Worm (Caenorhabditis elegans): ENCODE data around the gene F28C1.1.

F28C1.1 gene

DNA sequence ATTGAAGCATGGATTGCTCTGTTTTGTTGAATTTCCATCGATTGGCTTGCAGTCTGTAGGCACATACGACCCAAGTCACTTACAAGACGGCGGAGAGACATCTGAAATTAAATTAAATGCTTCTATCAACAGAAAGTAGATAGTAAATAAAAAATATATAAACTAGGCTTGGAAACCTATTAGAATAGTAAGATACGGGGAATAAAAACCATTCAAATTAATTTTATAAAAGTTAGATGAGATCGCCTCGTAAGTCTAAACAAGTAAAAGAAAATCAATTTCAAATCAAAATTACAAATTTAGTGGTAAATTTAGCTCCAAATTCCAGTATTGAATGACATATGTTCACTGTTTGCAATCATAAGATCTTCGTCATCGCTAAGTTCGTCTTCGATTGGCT, 43.9 kb downstream of the F28C1.1 start, which contains the start of gene mrps-11:
TSS of gene mrps-11 (minus strand) at position 101 of the 400 bp plus-strand sequence.
- TF ChIP-seq nhr-28 (tag; optimal IDR thresholded peaks at IDR 0.05) (no peak), aha-1 (tag; optimal IDR thresholded peaks at IDR 0.05) (no peak), fos-1 (tag; optimal IDR thresholded peaks at IDR 0.05) (no peak), vab-15 (tag; optimal IDR thresholded peaks at IDR 0.05) (no peak), blmp-1 (tag; optimal IDR thresholded peaks at IDR 0.05) (no peak), aly-2 (tag; optimal IDR thresholded peaks at IDR 0.05) (no peak), fkh-8 (tag; optimal IDR thresholded peaks at IDR 0.05) (no peak), nhr-47 (tag; optimal IDR thresholded peaks at IDR 0.05) (no peak), swsn-7 (tag; optimal IDR thresholded peaks at IDR 0.05) (no peak), egl-27 (tag; optimal IDR thresholded peaks at IDR 0.05) (no peak), sox-4 (tag; optimal IDR thresholded peaks at IDR 0.05) (no peak), unc-62 (GFP tag; optimal IDR thresholded peaks at IDR 0.05) (no peak)

DNA sequence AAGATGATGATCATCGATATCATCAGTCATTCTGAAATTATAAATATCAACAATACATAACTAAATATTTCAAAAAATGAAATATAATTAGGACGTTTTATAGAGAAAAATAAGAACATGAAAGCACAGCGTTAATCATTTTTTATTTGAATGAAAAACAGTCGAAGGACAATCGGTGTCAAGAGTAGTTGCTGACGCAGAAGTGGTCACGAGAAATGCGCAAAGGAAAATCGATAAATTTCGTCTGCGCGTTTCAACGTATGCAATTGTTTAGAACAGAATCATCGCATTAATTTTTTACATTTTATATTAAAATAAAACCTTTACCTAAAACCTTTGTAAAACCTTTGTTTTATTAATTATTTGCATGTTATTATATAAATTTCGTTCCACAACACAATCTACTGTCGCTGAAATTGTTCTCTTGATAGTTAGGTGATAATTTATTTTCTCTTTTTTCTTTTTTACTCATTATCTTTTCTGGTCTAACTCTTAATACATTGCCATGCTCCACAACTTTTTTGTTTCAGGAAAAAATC, 47.2 kb downstream of the F28C1.1 start, which contains the start of the genes W04D2.4 and rbm-25:
TSS of gene W04D2.4 (minus strand) at position 31 of the 539 bp plus-strand sequence.
TSS of gene rbm-25 (plus strand) at position 489 of the 539 bp plus-strand sequence.
- TF ChIP-seq aha-1 (tag; optimal IDR thresholded peaks at IDR 0.05) (peak; percentile 23), ceh-63 (GFP tag; optimal IDR thresholded peaks at IDR 0.05) (no peak), egl-27 (tag; optimal IDR thresholded peaks at IDR 0.05) (no peak), ets-5 (GFP tag; IDR thresholded peaks at IDR 0.05) (no peak), mef-2 (tag; optimal IDR thresholded peaks at IDR 0.05) (no peak), pag-3 (tag; optimal IDR thresholded peaks at IDR 0.05; ENCODE audit: borderline replicate concordance, insufficient read depth) (no peak), nhr-47 (tag; optimal IDR thresholded peaks at IDR 0.05) (peak; percentile 92), hlh-17 (GFP tag; optimal IDR thresholded peaks at IDR 0.05; ENCODE audit: borderline replicate concordance) (no peak), efl-3 (GFP tag; optimal IDR thresholded peaks at IDR 0.05) (no peak), ceh-8 (GFP tag; optimal IDR thresholded peaks at IDR 0.05) (peak; percentile 32), xbp-1 (tag; optimal IDR thresholded peaks at IDR 0.05) (peak; percentile 85), Y116A8C.19 (tag; optimal IDR thresholded peaks at IDR 0.05; ENCODE audit: borderline replicate concordance) (no peak), alr-1 (tag; optimal IDR thresholded peaks at IDR 0.05; ENCODE audit: borderline replicate concordance) (no peak), sptf-1 (tag; optimal IDR thresholded peaks at IDR 0.05) (no peak), ztf-4 (tag; optimal IDR thresholded peaks at IDR 0.05) (peak; percentile 57), dsc-1 (tag; optimal IDR thresholded peaks at IDR 0.05) (peak; percentile 91), snu-23 (GFP tag; optimal IDR thresholded peaks at IDR 0.05) (peak; percentile 90), nhr-19 (GFP tag; conservative IDR thresholded peaks at IDR 0.05) (peak; percentile 87), mdl-1 (tag; optimal IDR thresholded peaks at IDR 0.05) (peak in 1 of 2 experiments; percentile 69), vab-15 (tag; optimal IDR thresholded peaks at IDR 0.05) (no peak), zag-1 (tag; optimal IDR thresholded peaks at IDR 0.05) (peak; percentile 28), ces-1 (GFP tag; optimal IDR thresholded peaks at IDR 0.05) (no peak), snpc-4 (tag; optimal IDR thresholded peaks at IDR 0.05) (peak; percentile 94), tlp-1 (tag; optimal IDR thresholded peaks at IDR 0.05) (no peak), F16B12.6 (tag; optimal IDR thresholded peaks at IDR 0.05) (peak; percentile 32), lin-14 (GFP tag; optimal IDR thresholded peaks at IDR 0.05) (peak; percentile 87), mep-1 (tag; optimal IDR thresholded peaks at IDR 0.05) (peak; percentile 98), hpl-2 (GFP tag; optimal IDR thresholded peaks at IDR 0.05) (no peak), lin-13 (GFP tag; optimal IDR thresholded peaks at IDR 0.05) (peak; percentile 74), lin-39 (tag; optimal IDR thresholded peaks at IDR 0.05) (peak; percentile 81), jun-1 (tag; optimal IDR thresholded peaks at IDR 0.05) (peak; percentile 70), swsn-7 (tag; optimal IDR thresholded peaks at IDR 0.05) (peak; percentile 90), unc-30 (tag; optimal IDR thresholded peaks at IDR 0.05) (no peak), aly-2 (tag; optimal IDR thresholded peaks at IDR 0.05) (peak; percentile 25), nhr-71 (tag; optimal IDR thresholded peaks at IDR 0.05) (peak; percentile 92), fkh-8 (tag; optimal IDR thresholded peaks at IDR 0.05) (peak; percentile 39), sox-4 (tag; optimal IDR thresholded peaks at IDR 0.05) (peak; percentile 78), zip-4 (GFP tag; optimal IDR thresholded peaks at IDR 0.05) (peak; percentile 5), fkh-10 (GFP tag; optimal IDR thresholded peaks at IDR 0.05) (no peak), sup-37 (GFP tag; optimal IDR thresholded peaks at IDR 0.05) (no peak), nhr-28 (tag; optimal IDR thresholded peaks at IDR 0.05) (no peak), nhr-11 (tag; optimal IDR thresholded peaks at IDR 0.05) (peak; percentile 50), grh-1 (GFP tag; IDR thresholded peaks at IDR 0.05) (peak; percentile 67), nhr-237 (tag; optimal IDR thresholded peaks at IDR 0.05) (peak; percentile 28), pax-3 (tag; optimal IDR thresholded peaks at IDR 0.05) (peak; percentile 64), dpl-1 (GFP tag; optimal IDR thresholded peaks at IDR 0.05) (peak; percentile 68 to 81 (median 81))

Measured in whole organism, L1 larva.